Fruit fly (Drosophila melanogaster): ENCODE results near the gene Gabat.
A peak's percentile ranks its signal among the peaks of the same experiment; 100 is the strongest.

Gene Gabat

DNA sequence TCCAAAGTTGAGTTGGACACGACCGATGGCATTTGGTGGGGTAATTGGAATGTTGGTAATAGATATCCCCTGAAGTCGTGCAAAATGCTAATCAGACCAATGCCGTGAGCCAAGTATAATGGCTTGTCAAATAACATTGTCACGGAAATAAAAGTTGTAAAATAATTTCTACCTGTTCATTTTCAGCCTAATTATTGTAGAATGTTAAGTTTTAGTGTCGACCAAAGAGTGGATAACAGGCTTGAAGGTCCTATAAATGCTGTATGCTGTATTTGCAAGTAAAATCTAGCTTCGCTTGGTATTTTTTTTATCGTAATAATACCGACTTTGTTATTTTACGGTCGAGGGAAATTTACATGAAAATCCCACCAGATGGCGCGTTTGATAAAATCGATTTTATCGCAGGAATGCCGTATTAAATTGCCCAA is 4.0 kb upstream of the Gabat start:
- no peak for TF ChIP-seq Myb (GFP tag; optimal IDR thresholded peaks at IDR 0.05)
- TF ChIP-seq CG9876 (GFP tag; optimal IDR thresholded peaks at IDR 0.05) = no peak
- no peak for TF ChIP-seq HmgZ (tag; optimal IDR thresholded peaks at IDR 0.05)
- no peak for TF ChIP-seq Adf1 (GFP tag; IDR thresholded peaks at IDR 0.05)
- TF ChIP-seq gsb-n (tag; optimal IDR thresholded peaks at IDR 0.05) = peak; percentile 46
- no peak for TF ChIP-seq yki (optimal IDR thresholded peaks at IDR 0.05)
- no peak for TF ChIP-seq hb (GFP tag; IDR thresholded peaks at IDR 0.05; ENCODE audit: partially characterized antibody)
- no peak for TF ChIP-seq CG11456 (GFP tag; IDR thresholded peaks at IDR 0.05)
- no peak for TF ChIP-seq Ssrp (tag; optimal IDR thresholded peaks at IDR 0.05)
- TF ChIP-seq grn (GFP tag; optimal IDR thresholded peaks at IDR 0.05) = no peak
- TF ChIP-seq CG6854 (GFP tag; optimal IDR thresholded peaks at IDR 0.05) = no peak
- TF ChIP-seq phol (tag; optimal IDR thresholded peaks at IDR 0.05) = peak; percentile 8
- no peak for TF ChIP-seq CG10543 (GFP tag; optimal IDR thresholded peaks at IDR 0.05)
- TF ChIP-seq Rx (GFP tag; IDR thresholded peaks at IDR 0.05) = no peak
- no peak; the same call in 1 of the 2 replicates for TF ChIP-seq CG31441 (GFP tag; IDR thresholded peaks at IDR 0.05)
- no peak for TF ChIP-seq CG8765 (GFP tag; IDR thresholded peaks at IDR 0.05)
- peak; percentile 75 for TF ChIP-seq Med (GFP tag)
- TF ChIP-seq CG7357 (GFP tag; IDR thresholded peaks at IDR 0.05) = no peak
- no peak for TF ChIP-seq odd (GFP tag; optimal IDR thresholded peaks at IDR 0.05)
- no peak for TF ChIP-seq gcm2 (GFP tag; optimal IDR thresholded peaks at IDR 0.05)
- peak; percentile 60; the same call in 1 of the 2 replicates for TF ChIP-seq amos (GFP tag; IDR thresholded peaks at IDR 0.05; ENCODE audit: partially characterized antibody)
- TF ChIP-seq wor (GFP tag; IDR thresholded peaks at IDR 0.05) = no peak
- no peak for TF ChIP-seq schlank (tag; optimal IDR thresholded peaks at IDR 0.05)
- no peak for TF ChIP-seq lola (GFP tag; optimal IDR thresholded peaks at IDR 0.05)
- TF ChIP-seq kay (GFP tag; optimal IDR thresholded peaks at IDR 0.05) = no peak
- peak; percentile 54 for TF ChIP-seq Lhr (GFP tag; optimal IDR thresholded peaks at IDR 0.05)
- TF ChIP-seq CG12769 (tag; optimal IDR thresholded peaks at IDR 0.05) = no peak
- TF ChIP-seq Ada2b (GFP tag; IDR thresholded peaks at IDR 0.05) = no peak
- TF ChIP-seq CG12104 (GFP tag; optimal IDR thresholded peaks at IDR 0.05) = no peak
- peak; percentile 20 for TF ChIP-seq unpg (GFP tag; optimal IDR thresholded peaks at IDR 0.05)
- TF ChIP-seq D19B (GFP tag; optimal IDR thresholded peaks at IDR 0.05) = no peak
- TF ChIP-seq trem (tag; optimal IDR thresholded peaks at IDR 0.05) = peak; percentile 43
- TF ChIP-seq CG9797 (GFP tag; optimal IDR thresholded peaks at IDR 0.05) = no peak
- TF ChIP-seq bab2 (GFP tag; optimal IDR thresholded peaks at IDR 0.05) = no peak
- no peak for TF ChIP-seq jumu (GFP tag; optimal IDR thresholded peaks at IDR 0.05)
- TF ChIP-seq CG7839 (tag; optimal IDR thresholded peaks at IDR 0.05) = no peak
- no peak for TF ChIP-seq CG32772 (GFP tag; IDR thresholded peaks at IDR 0.05)
- TF ChIP-seq Mes4 (GFP tag; optimal IDR thresholded peaks at IDR 0.05) = no peak
- no peak for TF ChIP-seq Nf-YA (GFP tag; IDR thresholded peaks at IDR 0.05)
- peak; percentile 25 for TF ChIP-seq gfzf (GFP tag; optimal IDR thresholded peaks at IDR 0.05)
- TF ChIP-seq sob (GFP tag; IDR thresholded peaks at IDR 0.05) = no peak
- TF ChIP-seq CG4282 (GFP tag; optimal IDR thresholded peaks at IDR 0.05) = no peak
- peak; percentile 28 for TF ChIP-seq CG30020 (tag; optimal IDR thresholded peaks at IDR 0.05)
- TF ChIP-seq Rfx (GFP tag; IDR thresholded peaks at IDR 0.05) = no peak
- no peak for TF ChIP-seq disco-r (GFP tag; optimal IDR thresholded peaks at IDR 0.05)
- no peak for TF ChIP-seq CG15479 (GFP tag; optimal IDR thresholded peaks at IDR 0.05)
- TF ChIP-seq CG11504 (tag; optimal IDR thresholded peaks at IDR 0.05) = no peak
- TF ChIP-seq onecut (GFP tag; IDR thresholded peaks at IDR 0.05) = peak; percentile 93
- TF ChIP-seq Side (GFP tag; optimal IDR thresholded peaks at IDR 0.05) = no peak
- no peak for TF ChIP-seq CG16863 (GFP tag; optimal IDR thresholded peaks at IDR 0.05)
- TF ChIP-seq CG7963 (GFP tag; IDR thresholded peaks at IDR 0.05; ENCODE audit: partially characterized antibody) = no peak
- no peak for TF ChIP-seq CG1602 (GFP tag; optimal IDR thresholded peaks at IDR 0.05)
